Fruit fly (Drosophila melanogaster): ENCODE results near the gene LysX.

Gene LysX

dm6 chr3L:1193123-1193844 lies 1.8 kb downstream of the LysX start, which contains the start of gene Trhn:
TSS of gene Trhn (minus strand) at chr3L:1193173.
- no peak for TF ChIP-seq Hr83 (GFP tag; optimal IDR thresholded peaks at IDR 0.05; ENCODE audit: poor library complexity, severe bottlenecking)
- no peak for TF ChIP-seq dl (GFP tag; optimal IDR thresholded peaks at IDR 0.05; ENCODE audit: insufficient read depth in 1 of 2, partially characterized antibody in 2 of 2)
- no peak for TF ChIP-seq HLH106 (tag; optimal IDR thresholded peaks at IDR 0.05)
- no peak for TF ChIP-seq Sp1 (GFP tag; optimal IDR thresholded peaks at IDR 0.05)
- TF ChIP-seq h (GFP tag; optimal IDR thresholded peaks at IDR 0.05), result no peak

- TF ChIP-seq pan (optimal IDR thresholded peaks at IDR 0.05), result no peak
- TF ChIP-seq Rel (GFP tag; optimal IDR thresholded peaks at IDR 0.05), result no peak
- TF ChIP-seq Rel (tag; optimal IDR thresholded peaks at IDR 0.05), result peak; percentile 89
- peak; percentile 17 for TF ChIP-seq CrebA (GFP tag; optimal IDR thresholded peaks at IDR 0.05; ENCODE audit: borderline replicate concordance)
- TF ChIP-seq Hnf4 (GFP tag; optimal IDR thresholded peaks at IDR 0.05), result peak; percentile 24
These were observed 6.0 kb downstream of the LysX start, which contains the start of gene CG13912 for dm6 chr3L:1188936-1189659. TSS of gene CG13912 (plus strand) at chr3L:1189588.

- no peak for TF ChIP-seq jim (GFP tag; optimal IDR thresholded peaks at IDR 0.05)
- TF ChIP-seq dsf (GFP tag; optimal IDR thresholded peaks at IDR 0.05; ENCODE audit: borderline replicate concordance), result no peak
- no peak for TF ChIP-seq Myc (optimal IDR thresholded peaks at IDR 0.05)
- no peak for TF ChIP-seq brk (GFP tag; optimal IDR thresholded peaks at IDR 0.05)
- TF ChIP-seq foxo (GFP tag; optimal IDR thresholded peaks at IDR 0.05), result peak in 1 of 2 experiments; percentile 31
- TF ChIP-seq Dfd (GFP tag; optimal IDR thresholded peaks at IDR 0.05), result no peak
- TF ChIP-seq Vsx2 (GFP tag; optimal IDR thresholded peaks at IDR 0.05; ENCODE audit: partially characterized antibody), result no peak
- no peak for TF ChIP-seq br (GFP tag; optimal IDR thresholded peaks at IDR 0.05)
- TF ChIP-seq Abd-B (GFP tag; optimal IDR thresholded peaks at IDR 0.05), result no peak
- TF ChIP-seq pan (optimal IDR thresholded peaks at IDR 0.05), result no peak
- peak; percentile 30 for TF ChIP-seq HLH106 (tag; optimal IDR thresholded peaks at IDR 0.05)
- TF ChIP-seq sv (GFP tag; optimal IDR thresholded peaks at IDR 0.05), result no peak
- no peak for TF ChIP-seq GATAd (GFP tag; optimal IDR thresholded peaks at IDR 0.05)
- TF ChIP-seq Hr78 (GFP tag; optimal IDR thresholded peaks at IDR 0.05), result no peak
- TF ChIP-seq woc (GFP tag; optimal IDR thresholded peaks at IDR 0.05), result no peak
- no peak for TF ChIP-seq CG32264 (GFP tag; optimal IDR thresholded peaks at IDR 0.05)
- no peak for TF ChIP-seq dl (GFP tag; optimal IDR thresholded peaks at IDR 0.05; ENCODE audit: insufficient read depth in 1 of 2, partially characterized antibody in 2 of 2)
- TF ChIP-seq Hr83 (GFP tag; optimal IDR thresholded peaks at IDR 0.05; ENCODE audit: poor library complexity, severe bottlenecking), result no peak
- TF ChIP-seq usp (GFP tag; optimal IDR thresholded peaks at IDR 0.05), result no peak
- TF ChIP-seq ey (GFP tag; optimal IDR thresholded peaks at IDR 0.05), result peak; percentile 30
- TF ChIP-seq Rel (GFP tag; optimal IDR thresholded peaks at IDR 0.05), result no peak
- no peak for TF ChIP-seq Rel (tag; optimal IDR thresholded peaks at IDR 0.05)
- no peak for TF ChIP-seq OdsH (GFP tag; optimal IDR thresholded peaks at IDR 0.05)
- TF ChIP-seq CG9705 (GFP tag; optimal IDR thresholded peaks at IDR 0.05), result no peak
- TF ChIP-seq tai (GFP tag; optimal IDR thresholded peaks at IDR 0.05), result no peak
- TF ChIP-seq Sp1 (GFP tag; optimal IDR thresholded peaks at IDR 0.05), result no peak
- TF ChIP-seq psq (GFP tag; optimal IDR thresholded peaks at IDR 0.05), result no peak
- TF ChIP-seq Jra (GFP tag; optimal IDR thresholded peaks at IDR 0.05), result no peak
- TF ChIP-seq N (GFP tag; optimal IDR thresholded peaks at IDR 0.05), result no peak
- no peak for TF ChIP-seq Hnf4 (GFP tag; optimal IDR thresholded peaks at IDR 0.05)
- no peak for TF ChIP-seq Dif (GFP tag; optimal IDR thresholded peaks at IDR 0.05; ENCODE audit: partially characterized antibody)
- TF ChIP-seq lola (GFP tag; optimal IDR thresholded peaks at IDR 0.05), result no peak
- no peak for TF ChIP-seq Mio (GFP tag; optimal IDR thresholded peaks at IDR 0.05)
- no peak for TF ChIP-seq sage (GFP tag; optimal IDR thresholded peaks at IDR 0.05)
- no peak for TF ChIP-seq CrebA (GFP tag; optimal IDR thresholded peaks at IDR 0.05; ENCODE audit: borderline replicate concordance)
- TF ChIP-seq fru (GFP tag; optimal IDR thresholded peaks at IDR 0.05), result peak; percentile 18
- TF ChIP-seq dmrt93B (GFP tag; optimal IDR thresholded peaks at IDR 0.05), result no peak
- no peak for TF ChIP-seq h (GFP tag; optimal IDR thresholded peaks at IDR 0.05)
- peak; percentile 10 for TF ChIP-seq rgr (GFP tag; optimal IDR thresholded peaks at IDR 0.05)
These were observed 11.6 kb downstream of the LysX start for dm6 chr3L:1183467-1183866.
